Worm (Caenorhabditis elegans) whole organism, mixed stage, embryonic: ENCODE measurements around the gene C09H10.5.

Experiments used
- M03D4.4 ChIP-seq: sonication (generic microtip); optimal IDR thresholded peaks from 2 replicates; lab custom pipeline; 2017; ENCODE audit warnings: mild to moderate bottlenecking, missing genetic modification characterization, missing compliant biosample characterization
- bed-3 ChIP-seq: fragments of 200-800 bp; sonication (Bioruptor generic); optimal IDR thresholded peaks from 3 replicates; lab custom pipeline; 2018; ENCODE audit warnings: mild to moderate bottlenecking, missing genetic modification characterization, moderate library complexity, missing compliant biosample characterization
- blmp-1 ChIP-seq: fragments of 150-350 bp; optimal IDR thresholded peaks from 2 replicates; lab custom pipeline; 2014; ENCODE audit warnings: missing biosample characterization, missing genetic modification characterization
- ceh-39 ChIP-seq: fragments of 150-350 bp; optimal IDR thresholded peaks from 2 replicates; lab custom pipeline; 2014; ENCODE audit warnings: missing biosample characterization, missing genetic modification characterization
- ceh-43 ChIP-seq: fragments of 200-800 bp; sonication (Bioruptor generic); optimal IDR thresholded peaks from 2 replicates; lab custom pipeline; 2018; ENCODE audit warnings: mild to moderate bottlenecking, missing genetic modification characterization, moderate library complexity, missing compliant biosample characterization
- ceh-83 ChIP-seq: fragments of 200-800 bp; sonication (Bioruptor generic); optimal IDR thresholded peaks from 2 replicates; lab custom pipeline; 2018; ENCODE audit warnings: mild to moderate bottlenecking, missing genetic modification characterization, missing compliant biosample characterization
- ces-1 ChIP-seq: fragments of 150-350 bp; optimal IDR thresholded peaks from 2 replicates; lab custom pipeline; 2014; ENCODE audit warnings: missing biosample characterization, missing genetic modification reagents, missing genetic modification characterization
- cnd-1 ChIP-seq: fragments of 200-800 bp; sonication (Bioruptor generic); optimal IDR thresholded peaks from 2 replicates; lab custom pipeline; 2018; ENCODE audit warnings: mild to moderate bottlenecking, missing genetic modification characterization, missing compliant biosample characterization
- elt-1 ChIP-seq: sonication (generic microtip); optimal IDR thresholded peaks from 2 replicates; lab custom pipeline; 2017; ENCODE audit warnings: missing genetic modification characterization, mild to moderate bottlenecking, missing compliant biosample characterization, antibody characterized with exemption, moderate library complexity, borderline replicate concordance; ENCODE audit not compliant: insufficient read depth
- flh-1 ChIP-seq: fragments of 200-800 bp; sonication (Bioruptor generic); optimal IDR thresholded peaks from 2 replicates; lab custom pipeline; 2018; ENCODE audit warnings: mild to moderate bottlenecking, missing genetic modification characterization, moderate library complexity, missing compliant biosample characterization
- hlh-1 ChIP-seq: fragments of 150-350 bp; optimal IDR thresholded peaks from 2 replicates; lab custom pipeline; 2014; ENCODE audit warnings: missing biosample characterization, missing genetic modification reagents, missing genetic modification characterization
- lin-13 ChIP-seq: fragments of 150-350 bp; optimal IDR thresholded peaks from 2 replicates; lab custom pipeline; 2014; ENCODE audit warnings: missing biosample characterization, missing genetic modification characterization
- lin-32 ChIP-seq: fragments of 200-800 bp; sonication (Bioruptor generic); optimal IDR thresholded peaks from 2 replicates; lab custom pipeline; 2018; ENCODE audit warnings: mild to moderate bottlenecking, missing genetic modification characterization, missing compliant biosample characterization
- lsy-2 ChIP-seq: fragments of 150-350 bp; optimal IDR thresholded peaks from 2 replicates; lab custom pipeline; 2014; ENCODE audit warnings: missing biosample characterization, missing genetic modification characterization
- mab-5 ChIP-seq: fragments of 150-350 bp; optimal IDR thresholded peaks from 2 replicates; lab custom pipeline; 2014; ENCODE audit warnings: missing biosample characterization, missing genetic modification characterization
- mep-1 ChIP-seq: fragments of 150-350 bp; optimal IDR thresholded peaks from 2 replicates; lab custom pipeline; 2017; ENCODE audit warnings: missing biosample characterization, missing genetic modification reagents, missing genetic modification characterization, inconsistent platforms
- mls-2 ChIP-seq: sonication (generic microtip); optimal IDR thresholded peaks from 2 replicates; lab custom pipeline; 2016; ENCODE audit warnings: mild to moderate bottlenecking, missing genetic modification characterization, moderate library complexity, missing compliant biosample characterization
- nhr-12 ChIP-seq: fragments of 150-350 bp; optimal IDR thresholded peaks from 2 replicates; lab custom pipeline; 2014; ENCODE audit warnings: missing biosample characterization, missing genetic modification characterization
- nhr-2 ChIP-seq: fragments of 150-350 bp; optimal IDR thresholded peaks from 2 replicates; lab custom pipeline; 2014; ENCODE audit warnings: missing biosample characterization, missing genetic modification characterization
- nhr-237 ChIP-seq: fragments of 150-350 bp; optimal IDR thresholded peaks from 2 replicates; lab custom pipeline; 2014; ENCODE audit warnings: missing biosample characterization, missing genetic modification characterization
- nhr-28 ChIP-seq: fragments of 150-350 bp; optimal IDR thresholded peaks from 2 replicates; lab custom pipeline; 2014; ENCODE audit warnings: missing biosample characterization, missing genetic modification characterization
- nhr-76 ChIP-seq: sonication (generic microtip); optimal IDR thresholded peaks from 2 replicates; lab custom pipeline; 2017; ENCODE audit warnings: missing biosample characterization, missing genetic modification characterization
- pha-4 ChIP-seq: fragments of 150-350 bp; optimal IDR thresholded peaks from 2 replicates; lab custom pipeline; 2018; ENCODE audit warnings: missing biosample characterization, missing genetic modification reagents, missing genetic modification characterization
- sem-2 ChIP-seq: fragments of 200-800 bp; sonication (Bioruptor generic); optimal IDR thresholded peaks from 2 replicates; lab custom pipeline; 2018; ENCODE audit warnings: mild to moderate bottlenecking, missing genetic modification characterization, missing compliant biosample characterization
- snpc-4 ChIP-seq: fragments of 150-350 bp; optimal IDR thresholded peaks from 2 replicates; lab custom pipeline; 2014; ENCODE audit warnings: missing biosample characterization, missing genetic modification characterization
- sptf-1 ChIP-seq: sonication (generic microtip); optimal IDR thresholded peaks from 2 replicates; lab custom pipeline; 2017; ENCODE audit warnings: mild to moderate bottlenecking, missing genetic modification characterization, moderate library complexity, missing compliant biosample characterization
- unc-120 ChIP-seq: sonication (generic microtip); optimal IDR thresholded peaks from 2 replicates; lab custom pipeline; 2017; ENCODE audit warnings: missing genetic modification characterization, missing compliant biosample characterization; ENCODE audit not compliant: poor library complexity, severe bottlenecking
- unc-39 ChIP-seq: fragments of 150-350 bp; optimal IDR thresholded peaks from 2 replicates; lab custom pipeline; 2014; ENCODE audit warnings: missing biosample characterization, missing genetic modification characterization
- zip-8 ChIP-seq: fragments of 150-350 bp; optimal IDR thresholded peaks from 2 replicates; lab custom pipeline; 2014; ENCODE audit warnings: missing biosample characterization, missing genetic modification characterization
- ztf-11 ChIP-seq: fragments of 150-350 bp; optimal IDR thresholded peaks from 2 replicates; lab custom pipeline; 2014; ENCODE audit warnings: missing biosample characterization, missing genetic modification characterization

The C09H10.5 gene

DNA sequence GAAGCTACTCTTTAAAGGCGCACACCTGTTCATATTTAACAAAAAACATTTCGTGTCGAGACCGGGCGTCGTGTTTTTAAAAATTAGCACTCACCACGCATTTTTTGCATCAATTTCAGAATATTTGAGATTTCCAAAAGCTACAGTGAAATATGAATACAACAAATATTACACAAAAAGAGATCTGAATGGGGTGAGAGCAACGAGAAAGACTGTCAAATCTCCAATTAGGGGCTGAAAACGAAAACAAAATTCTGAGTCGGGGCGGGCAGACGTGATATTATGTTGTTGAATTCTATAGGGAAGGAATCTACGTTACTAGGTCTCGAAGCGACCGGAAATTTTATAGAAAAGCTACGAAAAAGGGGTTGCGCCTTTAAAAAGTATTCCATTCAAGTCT is at the start of gene C09H10.5:
Gene C09H10.5 (minus strand): TSS at position 101 of the 400 bp plus-strand sequence.
- TF ChIP-seq zip-8 = no peak
- TF ChIP-seq blmp-1 (tag; lab: Kevin White, UChicago) = no peak
- no peak for TF ChIP-seq nhr-12
- no peak for TF ChIP-seq M03D4.4
- no peak for TF ChIP-seq ztf-11 (tag; lab: Kevin White, UChicago)
- TF ChIP-seq flh-1 (GFP tag; lab: Kevin White, UChicago) = no peak
- TF ChIP-seq ceh-39 = no peak
- no peak for TF ChIP-seq nhr-237
- no peak for TF ChIP-seq lin-13 (tag; lab: Kevin White, UChicago)
- TF ChIP-seq elt-1 = no peak
- TF ChIP-seq snpc-4 (tag; lab: Kevin White, UChicago) = no peak
- TF ChIP-seq, all 35 proteins: peak for 0

DNA sequence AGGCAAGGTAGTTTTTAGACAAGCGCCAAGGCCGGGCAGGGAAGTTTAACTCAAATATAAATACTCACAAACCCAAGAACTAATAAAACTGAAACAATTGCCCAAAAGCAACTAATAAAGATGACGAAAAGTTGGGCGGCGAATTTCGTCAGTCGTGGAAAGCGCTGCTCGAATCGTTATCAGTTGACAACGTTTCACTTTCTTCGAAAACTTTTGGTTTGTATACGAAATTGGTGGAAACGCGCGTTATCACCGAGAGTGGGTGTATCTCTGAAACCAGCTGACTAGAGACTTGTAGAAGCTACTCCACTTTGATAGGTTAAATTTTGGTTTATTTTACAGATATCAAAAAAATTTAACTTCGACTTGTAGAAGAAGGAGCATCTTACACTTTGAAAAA is 49.5 kb upstream of the C09H10.5 start:
- TF ChIP-seq flh-1 (GFP tag; lab: Kevin White, UChicago) = no peak
- TF ChIP-seq lin-32 (GFP tag; lab: Kevin White, UChicago) = no peak
- no peak for TF ChIP-seq blmp-1 (tag; lab: Kevin White, UChicago)
- no peak for TF ChIP-seq elt-1
- TF ChIP-seq unc-120 = no peak
- no peak for TF ChIP-seq nhr-12

DNA sequence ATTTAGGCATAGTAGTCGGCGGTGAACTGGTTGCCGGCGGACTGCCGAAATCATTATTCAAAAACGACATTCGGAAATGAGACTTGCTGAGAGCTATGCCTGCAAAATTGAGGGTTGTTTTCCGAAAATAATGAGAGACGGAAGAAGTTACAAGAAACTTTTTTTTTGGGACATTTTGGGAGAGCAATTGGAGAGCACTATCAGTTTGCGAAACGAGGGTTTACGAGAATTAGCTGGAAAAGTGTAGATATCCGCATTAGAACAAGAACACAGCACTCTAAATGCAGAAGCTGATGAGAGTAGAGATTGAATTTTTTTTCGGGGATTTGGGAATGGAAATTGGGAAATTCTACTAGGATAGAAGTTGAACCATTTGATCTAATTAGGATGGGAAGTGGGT is 48.9 kb upstream of the C09H10.5 start, which contains the start of gene pqm-1:
Gene pqm-1 (minus strand): TSS at position 101 of the 400 bp plus-strand sequence.
- no peak for TF ChIP-seq sptf-1
- no peak for TF ChIP-seq unc-120
- no peak for TF ChIP-seq pha-4 (tag; lab: Kevin White, UChicago)
- no peak for TF ChIP-seq ceh-83 (GFP tag; lab: Kevin White, UChicago)
- no peak for TF ChIP-seq lin-32 (GFP tag; lab: Kevin White, UChicago)
- no peak for TF ChIP-seq nhr-76 (tag; lab: Kevin White, UChicago)
- no peak for TF ChIP-seq bed-3 (GFP tag; lab: Kevin White, UChicago)
- TF ChIP-seq nhr-28 = no peak

DNA sequence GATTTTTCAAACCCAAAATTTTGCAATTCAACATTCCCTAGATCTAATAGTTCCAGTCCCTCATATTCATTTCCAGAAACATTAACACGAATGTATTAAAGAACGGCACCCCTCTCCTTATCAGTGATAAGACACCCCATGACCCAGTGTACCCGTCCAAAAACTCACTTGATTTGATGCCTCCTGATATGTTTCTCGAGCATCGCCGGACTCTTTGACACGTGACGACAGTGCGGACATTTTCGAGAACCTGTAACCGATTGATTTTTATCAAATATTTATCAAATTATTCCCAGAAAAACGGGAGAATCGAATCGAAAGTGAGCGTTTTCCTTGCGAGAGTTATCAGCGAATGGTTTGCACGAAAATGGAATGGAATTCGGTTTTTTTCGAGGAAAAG is 47.4 kb upstream of the C09H10.5 start:
- no peak for TF ChIP-seq mls-2
- TF ChIP-seq hlh-1 = no peak
- no peak for TF ChIP-seq lsy-2 (tag; lab: Kevin White, UChicago)
- no peak for TF ChIP-seq sem-2 (GFP tag; lab: Kevin White, UChicago)

DNA sequence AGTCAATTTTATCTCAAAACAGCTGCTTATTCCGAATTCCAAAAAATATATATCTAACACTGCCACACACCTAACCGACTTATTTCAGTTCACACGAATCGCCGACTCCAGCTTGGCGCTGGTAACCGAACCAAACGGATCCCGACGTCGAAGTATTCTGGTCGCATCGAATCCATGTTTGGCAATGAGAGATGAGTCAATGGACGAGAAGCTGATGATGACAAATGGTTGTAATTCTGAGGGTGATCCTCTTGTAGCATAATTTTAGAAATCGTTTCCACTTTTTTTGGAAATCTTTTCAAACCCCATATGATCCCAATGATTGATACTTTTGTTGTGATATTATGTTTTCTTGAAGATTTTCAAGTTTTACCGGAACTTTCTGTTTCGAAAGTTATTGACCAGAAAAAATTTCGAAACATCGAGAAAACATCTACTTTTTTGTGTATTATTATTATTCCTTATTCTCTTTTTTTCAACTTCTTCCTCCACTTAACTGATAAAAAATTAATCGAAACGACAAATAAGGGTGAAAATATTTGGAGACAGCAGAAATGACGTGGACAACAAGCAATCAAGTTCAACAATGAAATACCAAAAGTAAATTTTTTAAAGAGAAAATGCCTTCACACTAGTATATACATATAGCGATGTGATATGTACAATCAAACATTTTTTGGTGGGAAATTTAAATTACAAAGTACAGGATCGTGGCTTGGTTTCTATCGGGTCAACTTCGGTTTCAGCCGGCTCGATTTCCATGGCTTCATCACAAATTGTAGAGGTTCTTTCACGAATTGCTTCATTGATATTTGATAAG is 46.5 kb upstream of the C09H10.5 start:
- TF ChIP-seq zip-8 (no peak), mls-2 (no peak), mab-5 (tag; lab: Kevin White, UChicago) (no peak), mep-1 (tag; lab: Kevin White, UChicago) (no peak), nhr-76 (tag; lab: Kevin White, UChicago) (no peak)
- TF ChIP-seq, all 35 proteins: peak for 0

DNA sequence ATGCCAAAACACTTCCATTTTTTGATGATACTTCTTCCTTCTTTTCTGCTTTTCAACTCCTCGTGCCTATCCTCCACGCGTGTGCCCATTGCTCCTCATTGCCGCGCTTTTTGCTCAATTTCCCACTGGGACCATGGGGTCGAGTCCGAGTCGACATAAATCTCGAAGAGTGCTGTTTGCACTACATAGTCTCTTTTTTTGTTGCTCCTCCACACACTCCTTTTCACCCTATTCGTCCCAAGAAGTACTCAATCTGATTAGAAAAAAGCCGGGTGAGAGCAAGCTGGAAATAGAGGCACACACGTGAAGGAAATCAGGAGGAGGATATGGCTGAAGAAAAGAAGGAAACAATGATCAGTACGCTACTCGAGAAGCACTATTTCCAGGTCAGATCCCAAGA is 39.0 kb upstream of the C09H10.5 start, which contains the start of gene arrd-6:
Gene arrd-6 (plus strand): TSS at position 169 of the 400 bp plus-strand sequence.
- no peak for TF ChIP-seq blmp-1 (tag; lab: Kevin White, UChicago)
- TF ChIP-seq ces-1 (GFP tag; lab: Kevin White, UChicago) = no peak
- TF ChIP-seq pha-4 (tag; lab: Kevin White, UChicago) = no peak
- no peak for TF ChIP-seq M03D4.4
- no peak for TF ChIP-seq nhr-12
- no peak for TF ChIP-seq ztf-11 (tag; lab: Kevin White, UChicago)
- TF ChIP-seq unc-39 (tag; lab: Kevin White, UChicago) = no peak
- TF ChIP-seq nhr-2 = no peak
- no peak for TF ChIP-seq cnd-1
- TF ChIP-seq ceh-43 (GFP tag; lab: Kevin White, UChicago) = no peak
- TF ChIP-seq nhr-237 = no peak
- TF ChIP-seq unc-120 = no peak
- no peak for TF ChIP-seq ceh-83 (GFP tag; lab: Kevin White, UChicago)
